Worm (Caenorhabditis elegans): ENCODE results near the gene F59E12.17.
A peak's percentile ranks its signal among the peaks of the same experiment; 100 is the strongest.

The F59E12.17 gene

DNA sequence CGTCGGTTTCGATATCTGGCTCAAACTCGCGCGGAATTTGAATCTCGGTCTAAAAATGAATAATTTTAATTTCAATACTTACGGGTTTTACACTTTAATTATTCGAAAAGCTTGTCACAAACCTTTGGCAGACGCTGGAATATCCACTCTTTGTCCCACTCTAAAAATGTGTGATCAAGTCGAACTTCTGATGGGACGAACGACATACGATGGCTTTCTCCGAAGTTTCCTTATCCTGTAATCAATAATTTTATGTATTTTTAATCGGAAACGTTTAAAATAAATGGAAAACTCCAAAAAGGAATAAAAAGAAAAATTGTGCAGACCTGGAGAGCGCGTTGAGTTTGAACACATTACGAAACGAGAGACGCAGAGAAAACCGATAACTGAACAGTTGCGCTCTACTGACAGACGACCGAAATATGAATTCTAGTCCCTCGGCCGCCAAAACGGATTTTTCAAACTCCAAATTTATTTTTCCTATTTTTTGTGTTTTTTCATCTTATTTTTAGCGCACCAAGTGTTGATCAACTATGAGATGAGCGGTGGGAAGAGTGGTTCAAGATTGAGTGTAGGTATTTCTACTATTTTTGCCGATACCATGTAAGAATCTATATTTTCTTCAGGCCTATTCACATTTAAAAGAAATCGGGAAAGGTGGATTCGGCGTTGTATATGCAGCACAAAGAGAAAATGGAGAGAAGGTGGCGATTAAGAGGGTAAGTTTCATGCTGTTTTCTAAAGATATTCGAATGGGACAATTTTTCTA is at the start of gene F59E12.17, which contains the start of the genes sam-4 and zyg-1:
F59E12.17 (minus strand) TSS at position 235 of the 769 bp plus-strand sequence.
sam-4 (minus strand) TSS at position 51 of the 769 bp plus-strand sequence.
zyg-1 (plus strand) TSS at position 513 of the 769 bp plus-strand sequence.
- TF ChIP-seq tbx-2 (tag; optimal IDR thresholded peaks at IDR 0.05) (peak; percentile 70), F13H6.1 (tag; optimal IDR thresholded peaks at IDR 0.05) (peak; percentile 20), pat-9 (tag; optimal IDR thresholded peaks at IDR 0.05) (no peak), lim-6 (tag; optimal IDR thresholded peaks at IDR 0.05) (no peak), tbx-7 (tag; optimal IDR thresholded peaks at IDR 0.05) (peak; percentile 11), rnt-1 (tag; optimal IDR thresholded peaks at IDR 0.05) (peak; percentile 72), fkh-10 (GFP tag; optimal IDR thresholded peaks at IDR 0.05) (no peak), pha-2 (tag; optimal IDR thresholded peaks at IDR 0.05) (no peak), ceh-30 (tag; optimal IDR thresholded peaks at IDR 0.05) (no peak), che-1 (tag; optimal IDR thresholded peaks at IDR 0.05) (no peak), ceh-24 (tag; optimal IDR thresholded peaks at IDR 0.05) (no peak), ceh-14 (tag; optimal IDR thresholded peaks at IDR 0.05) (peak; percentile 29), ceh-48 (tag; optimal IDR thresholded peaks at IDR 0.05) (peak; percentile 28), hlh-15 (tag; optimal IDR thresholded peaks at IDR 0.05) (no peak), eyg-1 (tag; optimal IDR thresholded peaks at IDR 0.05) (no peak), fax-1 (tag; optimal IDR thresholded peaks at IDR 0.05) (no peak), unc-55 (GFP tag; optimal IDR thresholded peaks at IDR 0.05) (no peak), unc-42 (tag; optimal IDR thresholded peaks at IDR 0.05) (no peak), pag-3 (tag; optimal IDR thresholded peaks at IDR 0.05; ENCODE audit: borderline replicate concordance) (no peak), ceh-34 (tag; optimal IDR thresholded peaks at IDR 0.05) (no peak), K09A11.1 (tag; optimal IDR thresholded peaks at IDR 0.05; ENCODE audit: insufficient read depth) (no peak), unc-86 (tag; optimal IDR thresholded peaks at IDR 0.05) (no peak), madf-2 (tag; optimal IDR thresholded peaks at IDR 0.05) (no peak), npax-4 (tag; optimal IDR thresholded peaks at IDR 0.05) (no peak), ceh-31 (tag; optimal IDR thresholded peaks at IDR 0.05) (peak; percentile 90), pqm-1 (tag; optimal IDR thresholded peaks at IDR 0.05) (no peak), ama-1 (optimal IDR thresholded peaks at IDR 0.05) (no peak), C08G9.2 (tag; optimal IDR thresholded peaks at IDR 0.05) (peak; percentile 66), hlh-6 (tag; optimal IDR thresholded peaks at IDR 0.05) (no peak), dve-1 (tag; optimal IDR thresholded peaks at IDR 0.05) (no peak), lin-11 (tag; optimal IDR thresholded peaks at IDR 0.05) (no peak), nhr-11 (tag; optimal IDR thresholded peaks at IDR 0.05) (no peak), pros-1 (tag; optimal IDR thresholded peaks at IDR 0.05) (no peak), nfya-1 (tag; optimal IDR thresholded peaks at IDR 0.05) (peak; percentile 54), elt-4 (tag; optimal IDR thresholded peaks at IDR 0.05) (no peak), sdc-2 (tag; optimal IDR thresholded peaks at IDR 0.05) (no peak), sox-2 (GFP tag; IDR thresholded peaks at IDR 0.05) (no peak), ztf-16 (tag; optimal IDR thresholded peaks at IDR 0.05) (no peak), hlh-8 (tag; optimal IDR thresholded peaks at IDR 0.05) (no peak), pha-4 (tag; optimal IDR thresholded peaks at IDR 0.05) (no peak), ets-4 (tag; optimal IDR thresholded peaks at IDR 0.05) (peak; percentile 83), unc-3 (GFP tag; conservative IDR thresholded peaks at IDR 0.05) (no peak), unc-3 (tag; optimal IDR thresholded peaks at IDR 0.05) (no peak), ahr-1 (tag; optimal IDR thresholded peaks at IDR 0.05) (no peak), elt-2 (tag; optimal IDR thresholded peaks at IDR 0.05) (no peak), ceh-6 (GFP tag; optimal IDR thresholded peaks at IDR 0.05) (no peak), ref-2 (tag; optimal IDR thresholded peaks at IDR 0.05) (peak; percentile 38), ceh-9 (tag; optimal IDR thresholded peaks at IDR 0.05) (no peak), hlh-13 (GFP tag; optimal IDR thresholded peaks at IDR 0.05) (no peak), hlh-30 (tag; optimal IDR thresholded peaks at IDR 0.05; ENCODE audit: insufficient read depth) (no peak), fkh-6 (tag; optimal IDR thresholded peaks at IDR 0.05) (no peak), ceh-45 (GFP tag; IDR thresholded peaks at IDR 0.05) (no peak), T23F11.4 (GFP tag; optimal IDR thresholded peaks at IDR 0.05) (no peak)

Data from whole organism, late embryonic.